Worm (Caenorhabditis elegans) whole organism, L2 larva: ENCODE measurements around the gene nstp-9.

Source experiments
- elt-3 ChIP-seq: sonication (generic microtip); optimal IDR thresholded peaks from 2 replicates; lab custom pipeline; 2017; ENCODE audit warnings: missing biosample characterization, missing genetic modification characterization
- lsy-2 ChIP-seq, 2 experiments: fragments of 150-350 bp in 1 of 2; sonication (generic microtip) in 1 of 2; optimal IDR thresholded peaks; 2 replicates each; lab custom pipeline; 2014 to 2017; ENCODE audit warnings: missing biosample characterization in 2 of 2, missing genetic modification characterization in 2 of 2

ce11 chrX:10965508-10965907 lies 46.0 kb upstream of the nstp-9 start:
- no peak for TF ChIP-seq lsy-2 (tag; optimal IDR thresholded peaks at IDR 0.05; lab: Kevin White, UChicago)
- no peak for TF ChIP-seq elt-3
